Worm (Caenorhabditis elegans) whole organism, L4 larva: ENCODE measurements around the gene gst-41.

ENCODE experiments used
- T26A8.4 ChIP-seq: fragments of 200-800 bp; sonication (Bioruptor generic); IDR thresholded peaks from 2 replicates; pipeline ENCODE4 v1.3.6; 2022; ENCODE audit warnings: missing genetic modification characterization, missing compliant biosample characterization
- aly-2 ChIP-seq: sonication (generic microtip); optimal IDR thresholded peaks from 2 replicates; lab custom pipeline; 2018; ENCODE audit warnings: missing biosample characterization, missing genetic modification characterization
- ceh-44 ChIP-seq: fragments of 200-800 bp; sonication (Bioruptor generic); IDR thresholded peaks from 2 replicates; pipeline ENCODE4 v1.3.6; 2022; ENCODE audit warnings: missing genetic modification reagents, missing genetic modification characterization, missing compliant biosample characterization
- fkh-10 ChIP-seq: fragments of 150-350 bp; optimal IDR thresholded peaks from 2 replicates; lab custom pipeline; 2014; ENCODE audit warnings: missing biosample characterization, missing genetic modification reagents, missing genetic modification characterization
- jun-1 ChIP-seq: fragments of 150-350 bp; optimal IDR thresholded peaks from 2 replicates; lab custom pipeline; 2014; ENCODE audit warnings: missing biosample characterization, missing genetic modification reagents, missing genetic modification characterization
- saeg-2 ChIP-seq: fragments of 200-800 bp; sonication (Bioruptor generic); IDR thresholded peaks from 2 replicates; pipeline ENCODE4 v1.3.6; 2022; ENCODE audit warnings: missing genetic modification reagents, missing genetic modification characterization, missing compliant biosample characterization
- spr-3 ChIP-seq: fragments of 200-800 bp; sonication (Bioruptor generic); optimal IDR thresholded peaks from 2 replicates; lab custom pipeline; 2018; ENCODE audit warnings: mild to moderate bottlenecking, missing genetic modification characterization, missing compliant biosample characterization

- no peak for TF ChIP-seq spr-3 (GFP tag; lab: Kevin White, UChicago)
- no peak for TF ChIP-seq aly-2 (tag; lab: Kevin White, UChicago)
- TF ChIP-seq T26A8.4: no peak
- TF ChIP-seq fkh-10 (GFP tag; lab: Kevin White, UChicago): no peak
- TF ChIP-seq ceh-44: no peak
- no peak for TF ChIP-seq jun-1 (tag; lab: Kevin White, UChicago)
- TF ChIP-seq saeg-2 (GFP tag; lab: Robert Waterston, UW): no peak
Measured at ce11 chrV:7381008-7381407, 18.1 kb downstream of the gst-41 start, which contains the start of gene C03G6.17.
